Worm (Caenorhabditis elegans): ENCODE measurements around the gene vig-1.

The vig-1 gene

DNA sequence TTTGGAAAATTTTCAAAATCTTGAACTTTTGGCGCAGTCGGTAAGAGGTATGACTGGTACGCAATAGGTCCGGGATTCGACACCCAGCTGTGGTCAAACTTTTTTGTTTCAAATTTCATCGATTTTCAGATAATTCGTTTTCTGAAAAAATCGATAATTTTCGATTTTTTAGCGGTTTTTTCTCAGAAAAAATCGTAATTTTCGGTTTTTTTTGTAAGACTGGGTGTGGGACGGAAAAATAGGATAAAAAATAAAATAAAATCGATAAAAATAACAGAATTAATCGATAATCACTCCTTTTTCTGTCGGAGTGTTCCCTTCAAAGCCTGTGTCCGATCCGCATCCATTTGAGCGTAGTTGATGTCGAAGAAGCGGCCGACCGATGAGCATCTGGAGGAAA lies 47.9 kb downstream of the vig-1 start:
- no peak for TF ChIP-seq sptf-2 (GFP tag; optimal IDR thresholded peaks at IDR 0.05)
- no peak for TF ChIP-seq rpc-1 (optimal IDR thresholded peaks at IDR 0.05)
- peak; percentile 4 for TF ChIP-seq rpc-1 (tag; optimal IDR thresholded peaks at IDR 0.05)
- no peak for TF ChIP-seq fkh-3 (tag; optimal IDR thresholded peaks at IDR 0.05)

DNA sequence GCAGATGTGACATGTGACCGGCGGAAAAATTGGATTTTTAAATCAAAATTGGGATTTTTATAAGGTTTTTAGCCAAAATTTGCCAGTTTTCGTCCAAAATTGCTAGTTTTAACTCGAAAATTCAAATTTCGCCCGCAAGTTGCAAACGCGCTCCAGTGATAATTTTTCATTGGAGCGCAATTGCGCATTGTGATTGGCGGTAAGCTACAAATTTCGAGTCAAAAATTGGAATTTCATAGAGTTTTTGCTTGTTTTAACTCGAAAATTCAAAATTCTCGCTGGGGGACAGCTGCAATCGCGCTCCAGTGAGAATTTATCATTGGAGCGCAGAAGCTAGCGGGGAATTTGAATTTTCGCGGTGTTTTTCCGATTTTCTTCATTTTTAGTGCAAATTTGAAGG lies 48.5 kb downstream of the vig-1 start:
- peak; percentile 26 for TF ChIP-seq F49E8.2 (tag; optimal IDR thresholded peaks at IDR 0.05; ENCODE audit: insufficient read depth)
- TF ChIP-seq K12H6.12 (tag; optimal IDR thresholded peaks at IDR 0.05) = no peak
- TF ChIP-seq lsl-1 (GFP tag; optimal IDR thresholded peaks at IDR 0.05) = peak; percentile 46
- TF ChIP-seq ceh-91 (GFP tag; IDR thresholded peaks at IDR 0.05) = no peak
- peak; percentile 33 for TF ChIP-seq efl-1 (GFP tag; optimal IDR thresholded peaks at IDR 0.05)
- TF ChIP-seq mcd-1 (GFP tag; IDR thresholded peaks at IDR 0.05) = peak; percentile 83
- no peak for TF ChIP-seq athp-1 (tag; optimal IDR thresholded peaks at IDR 0.05)
- TF ChIP-seq lin-54 (GFP tag; optimal IDR thresholded peaks at IDR 0.05) = peak; percentile 57

DNA sequence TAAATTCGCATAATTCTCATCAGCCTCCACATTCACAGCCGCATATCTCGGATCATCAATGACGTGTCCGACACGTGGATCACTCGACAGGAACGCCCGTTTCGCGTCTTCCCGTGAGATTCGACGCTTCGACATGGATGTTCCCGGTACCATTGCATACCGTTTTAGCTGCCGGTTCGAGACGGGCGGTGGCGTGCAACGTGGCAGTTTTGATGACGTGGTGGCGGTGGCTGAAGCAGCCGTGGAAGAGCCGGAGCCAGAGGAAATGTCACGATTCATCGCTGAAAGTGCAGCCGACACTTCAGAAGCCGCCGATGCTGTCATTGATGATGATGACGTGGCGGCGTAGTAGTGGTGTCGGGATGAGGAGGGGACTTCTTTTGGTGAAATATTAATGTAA lies 50.7 kb downstream of the vig-1 start:
- TF ChIP-seq somi-1 (GFP tag; optimal IDR thresholded peaks at IDR 0.05) (no peak), zfh-2 (GFP tag; conservative IDR thresholded peaks at IDR 0.05) (peak; percentile 70), akir-1 (GFP tag; optimal IDR thresholded peaks at IDR 0.05) (no peak), snpc-1.1 (tag; optimal IDR thresholded peaks at IDR 0.05; ENCODE audit: insufficient read depth) (no peak), nhr-120 (GFP tag; IDR thresholded peaks at IDR 0.05) (no peak), ztf-3 (GFP tag; optimal IDR thresholded peaks at IDR 0.05) (no peak)

DNA sequence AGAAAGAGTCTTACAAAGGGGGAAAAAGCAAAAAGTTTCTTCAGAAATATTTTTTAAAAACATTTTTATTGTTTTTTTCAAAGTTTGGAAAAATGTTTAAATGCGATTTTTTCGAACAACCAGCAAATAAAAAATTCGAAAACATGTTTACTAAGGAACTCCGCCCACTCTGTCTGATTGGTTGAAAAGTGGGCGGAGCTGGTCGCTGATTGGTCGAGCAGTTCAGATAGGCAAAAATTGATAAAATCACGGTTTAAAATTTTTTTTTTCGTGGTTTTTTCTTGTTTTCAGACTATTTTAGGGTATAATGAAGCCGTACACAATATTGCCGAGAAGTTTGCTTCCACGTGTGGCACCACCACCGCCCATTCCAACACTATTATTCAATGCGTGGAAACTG lies 51.3 kb downstream of the vig-1 start:
- TF ChIP-seq aptf-3 (GFP tag; IDR thresholded peaks at IDR 0.05) (no peak), B0035.1 (tag; optimal IDR thresholded peaks at IDR 0.05) (no peak), attf-5 (GFP tag; optimal IDR thresholded peaks at IDR 0.05) (no peak), D2030.7 (GFP tag; IDR thresholded peaks at IDR 0.05) (no peak), nhr-120 (GFP tag; IDR thresholded peaks at IDR 0.05) (no peak), lsl-1 (GFP tag; optimal IDR thresholded peaks at IDR 0.05) (no peak), tlf-1 (GFP tag; optimal IDR thresholded peaks at IDR 0.05) (no peak), pha-4 (tag; optimal IDR thresholded peaks at IDR 0.05) (no peak), zim-3 (tag; optimal IDR thresholded peaks at IDR 0.05) (no peak), F55B11.4 (tag; optimal IDR thresholded peaks at IDR 0.05; ENCODE audit: borderline replicate concordance, insufficient read depth) (no peak), egl-18 (GFP tag; IDR thresholded peaks at IDR 0.05) (no peak), dox-1 (GFP tag; IDR thresholded peaks at IDR 0.05) (no peak), F23B12.7 (tag; optimal IDR thresholded peaks at IDR 0.05; ENCODE audit: insufficient read depth) (no peak), cebp-1 (GFP tag; IDR thresholded peaks at IDR 0.05) (no peak), cebp-1 (tag; optimal IDR thresholded peaks at IDR 0.05) (no peak), Y53G8AR.9 (GFP tag; conservative IDR thresholded peaks at IDR 0.05) (no peak)

Data from whole organism, young adult.